Fruit fly (Drosophila melanogaster) whole organism, prepupa: ENCODE results near the gene CG34404.

Experiments used
- Blimp-1 ChIP-seq: fragments of 200-800 bp; sonication (Bioruptor generic); optimal IDR thresholded peaks from 3 replicates; lab custom pipeline; 2017; ENCODE audit warnings: missing biosample characterization, missing genetic modification characterization, mild to moderate bottlenecking, moderate library complexity, missing genetic modification reagents
- CG11762 ChIP-seq: fragments of 200-800 bp; sonication (Bioruptor generic); optimal IDR thresholded peaks from 3 replicates; lab custom pipeline; 2016; ENCODE audit warnings: missing biosample characterization, missing genetic modification characterization; ENCODE audit not compliant: insufficient read depth
- CG4318 ChIP-seq: fragments of 200-800 bp; sonication (Bioruptor generic); optimal IDR thresholded peaks from 3 replicates; lab custom pipeline; 2017; ENCODE audit warnings: missing biosample characterization, mild to moderate bottlenecking, missing genetic modification characterization
- CG6163 ChIP-seq: fragments of 200-800 bp; sonication (Bioruptor generic); IDR thresholded peaks from 3 replicates; pipeline ENCODE4 v1.3.6; 2022; ENCODE audit warnings: missing biosample characterization, missing genetic modification characterization
- CG8319 ChIP-seq: fragments of 200-800 bp; sonication (Bioruptor generic); optimal IDR thresholded peaks from 3 replicates; lab custom pipeline; 2016; ENCODE audit warnings: missing biosample characterization, missing genetic modification characterization
- Eip78C ChIP-seq: fragments of 200-800 bp; sonication (Bioruptor generic); peaks from one replicate; lab custom pipeline; 2016; ENCODE audit warnings: missing biosample characterization, missing genetic modification characterization
- Hr39 ChIP-seq: fragments of 200-800 bp; sonication (Bioruptor generic); optimal IDR thresholded peaks from 2 replicates; lab custom pipeline; 2016; ENCODE audit warnings: missing biosample characterization, missing genetic modification characterization
- OdsH ChIP-seq: fragments of 200-800 bp; sonication (Bioruptor generic); optimal IDR thresholded peaks from 3 replicates; lab custom pipeline; 2016; ENCODE audit warnings: missing biosample characterization, missing genetic modification characterization
- dac ChIP-seq: fragments of 200-800 bp; sonication (Bioruptor generic); optimal IDR thresholded peaks from 2 replicates; lab custom pipeline; 2017; ENCODE audit warnings: missing biosample characterization, mild to moderate bottlenecking, missing genetic modification characterization
- dsx ChIP-seq: fragments of 200-800 bp; optimal IDR thresholded peaks from 3 replicates; lab custom pipeline; 2019; ENCODE audit warnings: missing biosample characterization, mild to moderate bottlenecking, missing genetic modification characterization, moderate library complexity; ENCODE audit not compliant: poor library complexity, severe bottlenecking
- fd59A ChIP-seq: fragments of 200-800 bp; sonication (Bioruptor generic); optimal IDR thresholded peaks from 2 replicates; lab custom pipeline; 2017; ENCODE audit warnings: missing biosample characterization, mild to moderate bottlenecking, missing genetic modification characterization, missing genetic modification reagents

dm6 chr3R:15356152-15356551 lies 11.3 kb downstream of the CG34404 start:
- no peak for TF ChIP-seq Blimp-1 (GFP tag; lab: Kevin White, UChicago)
- no peak for TF ChIP-seq CG4318 (GFP tag; lab: Kevin White, UChicago)
- TF ChIP-seq Eip78C (GFP tag; lab: Kevin White, UChicago): no peak
- TF ChIP-seq Hr39: no peak
- no peak for TF ChIP-seq CG6163 (GFP tag; lab: Robert Waterston, UW)
- TF ChIP-seq dac (GFP tag; lab: Kevin White, UChicago): no peak
- TF ChIP-seq dsx (GFP tag; lab: Kevin White, UChicago): no peak
- TF ChIP-seq fd59A (GFP tag; lab: Kevin White, UChicago): no peak
- TF ChIP-seq CG11762 (GFP tag; lab: Kevin White, UChicago): no peak
- TF ChIP-seq CG8319: no peak
- TF ChIP-seq OdsH: no peak
